Worm (Caenorhabditis elegans) whole organism, L1 larva: ENCODE data around the gene F09F9.2.
A peak's percentile ranks its signal among the peaks of the same experiment; 100 is the strongest.

Source experiments
- efl-1 ChIP-seq, 4 experiments: fragments of 150-350 bp; optimal IDR thresholded peaks in 3 of 4; peaks in 1 of 4; 1 replicate in 1 of 4; 2 replicates in 3 of 4; lab custom pipeline; 2014; ENCODE audit warnings: missing biosample characterization in 2 of 4, missing genetic modification characterization in 2 of 4, missing genetic modification reagents in 2 of 4
- elt-2 ChIP-seq: sonication (generic microtip); optimal IDR thresholded peaks from 2 replicates; lab custom pipeline; 2016; ENCODE audit warnings: missing genetic modification characterization, mild to moderate bottlenecking, inconsistent platforms, missing compliant biosample characterization, missing genetic modification reagents
- lin-14 ChIP-seq: fragments of 200-800 bp; sonication (Bioruptor generic); optimal IDR thresholded peaks from 2 replicates; lab custom pipeline; 2018; ENCODE audit warnings: mild to moderate bottlenecking, missing genetic modification characterization, moderate library complexity, missing compliant biosample characterization
- nhr-71 ChIP-seq: sonication (generic microtip); optimal IDR thresholded peaks from 2 replicates; lab custom pipeline; 2016; ENCODE audit warnings: mild to moderate bottlenecking, missing genetic modification characterization, moderate library complexity, missing compliant biosample characterization
- pag-3 ChIP-seq: sonication (generic microtip); optimal IDR thresholded peaks from 2 replicates; lab custom pipeline; 2017; ENCODE audit warnings: missing genetic modification characterization, mild to moderate bottlenecking, missing compliant biosample characterization, antibody characterized with exemption, borderline replicate concordance; ENCODE audit not compliant: insufficient read depth
- unc-98 ChIP-seq: fragments of 200-800 bp; sonication (Bioruptor generic); IDR thresholded peaks from 2 replicates; pipeline ENCODE4 v1.3.6; 2022; ENCODE audit warnings: missing genetic modification characterization, missing compliant biosample characterization
- zip-4 ChIP-seq: fragments of 200-800 bp; sonication (Bioruptor generic); optimal IDR thresholded peaks from 2 replicates; lab custom pipeline; 2018; ENCODE audit warnings: mild to moderate bottlenecking, missing genetic modification characterization, moderate library complexity, missing compliant biosample characterization

F09F9.2 gene

DNA sequence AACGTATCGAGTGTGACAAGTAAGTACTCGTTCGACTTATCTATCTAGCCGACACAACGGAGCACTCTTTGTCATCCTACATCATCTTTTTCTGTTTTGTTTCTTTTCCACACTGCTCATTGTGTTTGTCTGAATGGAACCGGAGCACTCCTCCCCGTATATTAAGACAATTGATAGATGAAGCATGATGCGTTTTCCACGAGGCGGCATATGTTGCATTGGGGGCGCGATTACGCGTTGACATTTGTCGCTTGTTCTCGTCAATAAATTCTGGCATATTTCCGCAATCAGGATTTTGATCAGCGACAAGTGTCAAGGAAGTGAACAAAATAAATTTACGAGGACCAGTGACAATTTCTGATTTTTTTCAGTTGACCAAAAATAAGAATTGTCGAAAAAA lies 43.1 kb downstream of the F09F9.2 start:
- TF ChIP-seq elt-2 (no peak), unc-98 (no peak), nhr-71 (tag; lab: Kevin White, UChicago) (peak; percentile 2), zip-4 (no peak), lin-14 (GFP tag; lab: Kevin White, UChicago) (peak; percentile 62)

DNA sequence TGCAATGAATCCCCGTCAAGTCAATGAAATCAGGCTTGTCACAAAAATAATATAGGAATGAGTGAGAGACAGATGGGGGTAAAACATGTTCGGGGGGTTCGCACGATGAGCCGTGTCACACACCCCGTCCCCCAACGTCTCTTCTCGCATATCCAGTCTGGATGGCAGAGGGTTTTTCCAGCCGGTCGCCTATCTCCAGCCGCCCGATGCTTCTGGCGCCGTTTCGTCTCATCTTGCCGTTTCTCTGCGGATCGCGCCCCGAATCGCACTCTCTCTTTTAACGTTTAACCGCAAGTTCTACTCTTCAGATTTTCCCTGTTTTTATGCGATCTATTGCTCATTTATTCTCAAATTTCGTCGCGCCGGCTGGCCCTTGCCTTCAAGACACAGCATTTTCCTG lies 49.3 kb downstream of the F09F9.2 start:
- TF ChIP-seq efl-1 (optimal IDR thresholded peaks at IDR 0.05; lab: Kevin White, UChicago) (no peak), efl-1 (GFP tag; optimal IDR thresholded peaks at IDR 0.05 in 1 of 2; lab: Kevin White, UChicago) (peak in 1 of 2 experiments; percentile 20), pag-3 (tag; lab: Kevin White, UChicago) (no peak)
